Worm (Caenorhabditis elegans) whole organism, early embryonic: ENCODE data around the gene lido-13.
A peak's percentile ranks its signal among the peaks of the same experiment; 100 is the strongest.

Experiments
- B0310.2 ChIP-seq: sonication (generic microtip); optimal IDR thresholded peaks from 2 replicates; lab custom pipeline; 2016; ENCODE audit warnings: mild to moderate bottlenecking, missing genetic modification characterization, missing compliant biosample characterization
- F13C5.2 ChIP-seq: sonication (generic microtip); optimal IDR thresholded peaks from 2 replicates; lab custom pipeline; 2017; ENCODE audit warnings: mild to moderate bottlenecking, missing genetic modification characterization, inconsistent platforms, missing compliant biosample characterization
- aly-1 ChIP-seq: sonication (generic microtip); optimal IDR thresholded peaks from 2 replicates; lab custom pipeline; 2016; ENCODE audit warnings: missing genetic modification characterization, missing compliant biosample characterization
- ama-1 ChIP-seq: fragments of 150-350 bp; optimal IDR thresholded peaks from 2 replicates; lab custom pipeline; 2014
- ceh-13 ChIP-seq: fragments of 200-800 bp; sonication (Bioruptor generic); optimal IDR thresholded peaks from 2 replicates; lab custom pipeline; 2018; ENCODE audit warnings: mild to moderate bottlenecking, missing genetic modification characterization, missing compliant biosample characterization
- ceh-36 ChIP-seq: sonication (generic microtip); optimal IDR thresholded peaks from 2 replicates; lab custom pipeline; 2016; ENCODE audit warnings: missing genetic modification characterization, inconsistent platforms, missing compliant biosample characterization
- ets-7 ChIP-seq: sonication (generic microtip); optimal IDR thresholded peaks from 2 replicates; lab custom pipeline; 2016; ENCODE audit warnings: missing genotype, missing genetic modification characterization, missing compliant biosample characterization
- flt-1 ChIP-seq: fragments of 200-800 bp; sonication (Bioruptor generic); IDR thresholded peaks from 2 replicates; pipeline ENCODE4 v1.3.6; 2022; ENCODE audit warnings: missing genetic modification characterization, missing compliant biosample characterization
- hmbx-1 ChIP-seq: sonication (generic microtip); optimal IDR thresholded peaks from 2 replicates; lab custom pipeline; 2016; ENCODE audit warnings: mild to moderate bottlenecking, missing genetic modification characterization, missing compliant biosample characterization
- hmg-4 ChIP-seq: fragments of 200-800 bp; sonication (Bioruptor generic); optimal IDR thresholded peaks from 2 replicates; lab custom pipeline; 2018; ENCODE audit warnings: mild to moderate bottlenecking, missing genetic modification characterization, missing compliant biosample characterization
- hnd-1 ChIP-seq: sonication (generic microtip); optimal IDR thresholded peaks from 2 replicates; lab custom pipeline; 2016; ENCODE audit warnings: missing genetic modification characterization, missing compliant biosample characterization
- pes-1 ChIP-seq: fragments of 200-800 bp; sonication (Bioruptor generic); IDR thresholded peaks from 2 replicates; pipeline ENCODE4 v1.3.6; 2022; ENCODE audit warnings: missing genetic modification reagents, missing genetic modification characterization, missing compliant biosample characterization
- scrt-1 ChIP-seq: fragments of 200-800 bp; sonication (Bioruptor generic); IDR thresholded peaks from 2 replicates; pipeline ENCODE4 v1.3.6; 2022; ENCODE audit warnings: missing genetic modification characterization, missing compliant biosample characterization
- sea-1 ChIP-seq: fragments of 200-800 bp; sonication (Bioruptor generic); conservative IDR thresholded peaks from 2 replicates; pipeline ENCODE4 v1.3.6; 2022; ENCODE audit warnings: missing genetic modification characterization, missing compliant biosample characterization
- tbx-11 ChIP-seq: fragments of 200-800 bp; sonication (Bioruptor generic); IDR thresholded peaks from 2 replicates; pipeline ENCODE4 v1.3.6; 2022; ENCODE audit warnings: missing genetic modification characterization, missing compliant biosample characterization
- tbx-37 ChIP-seq: fragments of 200-800 bp; sonication (Bioruptor generic); conservative IDR thresholded peaks from 2 replicates; pipeline ENCODE4 v1.3.6; 2022; ENCODE audit warnings: missing genetic modification reagents, missing genetic modification characterization, missing compliant biosample characterization
- tra-4 ChIP-seq: sonication (generic microtip); optimal IDR thresholded peaks from 2 replicates; lab custom pipeline; 2017; ENCODE audit warnings: missing genetic modification characterization, missing compliant biosample characterization

lido-13 gene

ce11 chrII:3067447-3067846 lies 13.3 kb upstream of the lido-13 start:
- no peak for TF ChIP-seq hmbx-1 (tag; lab: Kevin White, UChicago)
- TF ChIP-seq B0310.2 (tag; lab: Kevin White, UChicago): no peak
- no peak for TF ChIP-seq tbx-37 (GFP tag; lab: Robert Waterston, UW)
- no peak for TF ChIP-seq ceh-13 (GFP tag; lab: Kevin White, UChicago)
- no peak for TF ChIP-seq hmg-4
- TF ChIP-seq hnd-1 (tag; lab: Kevin White, UChicago): no peak
- no peak for TF ChIP-seq aly-1
- no peak for TF ChIP-seq F13C5.2 (tag; lab: Kevin White, UChicago)
- no peak for TF ChIP-seq flt-1 (GFP tag; lab: Robert Waterston, UW)
- TF ChIP-seq ets-7: no peak

DNA sequence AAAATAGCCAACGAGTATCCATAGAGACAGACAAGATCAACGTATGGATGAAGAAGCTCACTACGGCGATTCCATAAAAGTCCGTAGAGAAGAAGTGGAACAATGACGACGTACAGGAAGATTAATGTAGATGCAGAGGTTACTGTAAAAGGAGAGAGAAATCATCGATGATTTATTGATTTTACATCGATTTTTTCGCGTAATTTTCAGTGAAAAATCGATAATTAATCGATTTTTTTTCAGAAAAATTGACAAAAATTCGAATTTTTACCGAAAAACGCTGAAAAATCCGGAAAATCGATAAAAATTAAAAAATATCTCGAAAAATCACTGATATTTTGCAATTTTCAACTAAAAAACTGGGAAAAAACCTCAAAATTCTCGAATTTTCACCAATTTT lies 12.3 kb upstream of the lido-13 start:
- TF ChIP-seq ets-7 (no peak), ceh-36 (tag; lab: Kevin White, UChicago) (no peak), flt-1 (GFP tag; lab: Robert Waterston, UW) (no peak), hmbx-1 (tag; lab: Kevin White, UChicago) (no peak), tbx-11 (GFP tag; lab: Robert Waterston, UW) (no peak), scrt-1 (no peak), hmg-4 (no peak), aly-1 (no peak), ama-1 (lab: Kevin White, UChicago) (no peak), B0310.2 (tag; lab: Kevin White, UChicago) (no peak), pes-1 (no peak), tra-4 (no peak)

- TF ChIP-seq scrt-1 (no peak), tbx-11 (GFP tag; lab: Robert Waterston, UW) (no peak), ama-1 (lab: Kevin White, UChicago) (no peak), hnd-1 (tag; lab: Kevin White, UChicago) (no peak), ceh-36 (tag; lab: Kevin White, UChicago) (no peak), ceh-13 (GFP tag; lab: Kevin White, UChicago) (no peak)
These were observed 11.0 kb upstream of the lido-13 start for ce11 chrII:3065086-3065485.

ce11 chrII:3064631-3065030 lies 10.5 kb upstream of the lido-13 start:
- no peak for TF ChIP-seq ceh-13 (GFP tag; lab: Kevin White, UChicago)
- no peak for TF ChIP-seq B0310.2 (tag; lab: Kevin White, UChicago)

DNA sequence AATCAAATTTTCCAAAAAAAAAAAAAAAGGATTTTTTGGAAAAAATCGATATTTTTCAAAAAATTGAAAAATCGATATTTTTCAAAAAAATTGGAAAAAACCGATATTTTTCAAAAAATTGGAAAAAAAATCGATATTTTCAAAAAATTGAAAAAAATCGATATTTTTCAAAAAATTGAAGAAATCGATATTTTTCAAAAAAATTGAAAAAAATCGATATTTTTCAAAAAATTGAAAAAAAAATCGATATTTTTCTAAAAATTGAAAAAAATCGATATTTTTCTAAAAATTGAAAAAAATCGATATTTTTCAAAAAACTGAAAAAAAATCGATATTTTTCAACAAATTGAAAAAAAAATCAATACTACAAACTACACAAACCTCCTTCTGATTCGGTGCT lies 9.9 kb upstream of the lido-13 start:
- TF ChIP-seq hmbx-1 (tag; lab: Kevin White, UChicago) (no peak), ama-1 (lab: Kevin White, UChicago) (no peak), tbx-11 (GFP tag; lab: Robert Waterston, UW) (no peak), F13C5.2 (tag; lab: Kevin White, UChicago) (no peak), hmg-4 (no peak), ceh-13 (GFP tag; lab: Kevin White, UChicago) (no peak), flt-1 (GFP tag; lab: Robert Waterston, UW) (no peak), tbx-37 (GFP tag; lab: Robert Waterston, UW) (no peak), scrt-1 (no peak), tra-4 (no peak), sea-1 (no peak), pes-1 (no peak)

ce11 chrII:3063366-3063765 lies 9.2 kb upstream of the lido-13 start:
- TF ChIP-seq F13C5.2 (tag; lab: Kevin White, UChicago) (no peak), sea-1 (no peak), tbx-37 (GFP tag; lab: Robert Waterston, UW) (no peak), aly-1 (no peak), ceh-36 (tag; lab: Kevin White, UChicago) (no peak), hmbx-1 (tag; lab: Kevin White, UChicago) (no peak), hnd-1 (tag; lab: Kevin White, UChicago) (no peak), tra-4 (no peak), ama-1 (lab: Kevin White, UChicago) (no peak), scrt-1 (no peak), hmg-4 (no peak), tbx-11 (GFP tag; lab: Robert Waterston, UW) (no peak), ceh-13 (GFP tag; lab: Kevin White, UChicago) (no peak), ets-7 (no peak), B0310.2 (tag; lab: Kevin White, UChicago) (no peak), flt-1 (GFP tag; lab: Robert Waterston, UW) (no peak)

ce11 chrII:3062876-3063275 lies 8.8 kb upstream of the lido-13 start:
- TF ChIP-seq ama-1 (lab: Kevin White, UChicago) (no peak), hmbx-1 (tag; lab: Kevin White, UChicago) (no peak), ets-7 (no peak), tbx-11 (GFP tag; lab: Robert Waterston, UW) (no peak), sea-1 (no peak), hnd-1 (tag; lab: Kevin White, UChicago) (no peak)

ce11 chrII:3062222-3062621 lies 8.1 kb upstream of the lido-13 start:
- TF ChIP-seq hmbx-1 (tag; lab: Kevin White, UChicago) (no peak), tbx-11 (GFP tag; lab: Robert Waterston, UW) (no peak), ets-7 (no peak), hmg-4 (no peak), tbx-37 (GFP tag; lab: Robert Waterston, UW) (no peak), hnd-1 (tag; lab: Kevin White, UChicago) (no peak), pes-1 (0 out of 2 replicates have a peak, but pooled peaks have one; percentile 26), scrt-1 (0 out of 2 replicates have a peak, but pooled peaks have one; percentile 9), B0310.2 (tag; lab: Kevin White, UChicago) (no peak)

DNA sequence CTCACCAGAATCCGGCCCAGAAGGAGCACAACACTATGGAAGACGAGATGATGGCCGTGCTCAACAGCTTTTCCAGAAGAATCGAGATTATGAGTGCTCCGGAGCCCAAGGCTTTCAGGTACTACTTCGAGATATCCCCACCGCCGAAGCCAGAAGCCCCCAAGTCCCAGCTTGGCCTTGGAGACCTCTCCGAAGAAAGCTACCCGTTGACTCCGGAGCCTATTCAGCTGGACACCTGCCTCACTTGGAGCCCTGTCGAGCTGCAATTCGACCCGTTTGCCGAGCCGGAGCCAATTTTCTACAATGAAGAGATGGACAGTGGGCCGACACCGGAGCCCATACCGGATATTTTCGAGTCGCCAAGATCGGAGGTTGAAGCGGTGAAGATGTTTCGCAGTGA lies 7.5 kb upstream of the lido-13 start:
- TF ChIP-seq hmbx-1 (tag; lab: Kevin White, UChicago) (no peak), ceh-36 (tag; lab: Kevin White, UChicago) (no peak), hmg-4 (no peak), aly-1 (no peak), tbx-11 (GFP tag; lab: Robert Waterston, UW) (no peak), sea-1 (no peak), tbx-37 (GFP tag; lab: Robert Waterston, UW) (no peak), tra-4 (no peak), B0310.2 (tag; lab: Kevin White, UChicago) (no peak), ama-1 (lab: Kevin White, UChicago) (no peak), ceh-13 (GFP tag; lab: Kevin White, UChicago) (no peak), scrt-1 (no peak), F13C5.2 (tag; lab: Kevin White, UChicago) (no peak), flt-1 (GFP tag; lab: Robert Waterston, UW) (no peak)
